Worm (Caenorhabditis elegans) whole organism, mixed stage, embryonic: ENCODE results near the gene C02B10.3.
A peak's percentile ranks its signal among the peaks of the same experiment; 100 is the strongest.

ENCODE experiments used
- M03D4.4 ChIP-seq: sonication (generic microtip); optimal IDR thresholded peaks from 2 replicates; lab custom pipeline; 2017; ENCODE audit warnings: mild to moderate bottlenecking, missing genetic modification characterization, missing compliant biosample characterization
- bed-3 ChIP-seq: fragments of 200-800 bp; sonication (Bioruptor generic); optimal IDR thresholded peaks from 3 replicates; lab custom pipeline; 2018; ENCODE audit warnings: mild to moderate bottlenecking, missing genetic modification characterization, moderate library complexity, missing compliant biosample characterization
- blmp-1 ChIP-seq: fragments of 150-350 bp; optimal IDR thresholded peaks from 2 replicates; lab custom pipeline; 2014; ENCODE audit warnings: missing biosample characterization, missing genetic modification characterization
- ceh-39 ChIP-seq: fragments of 150-350 bp; optimal IDR thresholded peaks from 2 replicates; lab custom pipeline; 2014; ENCODE audit warnings: missing biosample characterization, missing genetic modification characterization
- ceh-43 ChIP-seq: fragments of 200-800 bp; sonication (Bioruptor generic); optimal IDR thresholded peaks from 2 replicates; lab custom pipeline; 2018; ENCODE audit warnings: mild to moderate bottlenecking, missing genetic modification characterization, moderate library complexity, missing compliant biosample characterization
- ceh-83 ChIP-seq: fragments of 200-800 bp; sonication (Bioruptor generic); optimal IDR thresholded peaks from 2 replicates; lab custom pipeline; 2018; ENCODE audit warnings: mild to moderate bottlenecking, missing genetic modification characterization, missing compliant biosample characterization
- ces-1 ChIP-seq: fragments of 150-350 bp; optimal IDR thresholded peaks from 2 replicates; lab custom pipeline; 2014; ENCODE audit warnings: missing biosample characterization, missing genetic modification reagents, missing genetic modification characterization
- cnd-1 ChIP-seq: fragments of 200-800 bp; sonication (Bioruptor generic); optimal IDR thresholded peaks from 2 replicates; lab custom pipeline; 2018; ENCODE audit warnings: mild to moderate bottlenecking, missing genetic modification characterization, missing compliant biosample characterization
- drap-1 ChIP-seq: fragments of 200-800 bp; sonication (Bioruptor generic); optimal IDR thresholded peaks from 3 replicates; lab custom pipeline; 2018; ENCODE audit warnings: mild to moderate bottlenecking, missing genetic modification characterization, missing compliant biosample characterization
- elt-1 ChIP-seq: sonication (generic microtip); optimal IDR thresholded peaks from 2 replicates; lab custom pipeline; 2017; ENCODE audit warnings: missing genetic modification characterization, mild to moderate bottlenecking, missing compliant biosample characterization, antibody characterized with exemption, moderate library complexity, borderline replicate concordance; ENCODE audit not compliant: insufficient read depth
- elt-3 ChIP-seq: fragments of 150-350 bp; optimal IDR thresholded peaks from 2 replicates; lab custom pipeline; 2014; ENCODE audit warnings: missing biosample characterization, missing genetic modification characterization
- flh-1 ChIP-seq: fragments of 200-800 bp; sonication (Bioruptor generic); optimal IDR thresholded peaks from 2 replicates; lab custom pipeline; 2018; ENCODE audit warnings: mild to moderate bottlenecking, missing genetic modification characterization, moderate library complexity, missing compliant biosample characterization
- ham-2 ChIP-seq: fragments of 200-800 bp; sonication (Bioruptor generic); optimal IDR thresholded peaks from 2 replicates; lab custom pipeline; 2018; ENCODE audit warnings: mild to moderate bottlenecking, missing genetic modification characterization, missing compliant biosample characterization
- lin-13 ChIP-seq: fragments of 150-350 bp; optimal IDR thresholded peaks from 2 replicates; lab custom pipeline; 2014; ENCODE audit warnings: missing biosample characterization, missing genetic modification characterization
- lin-32 ChIP-seq: fragments of 200-800 bp; sonication (Bioruptor generic); optimal IDR thresholded peaks from 2 replicates; lab custom pipeline; 2018; ENCODE audit warnings: mild to moderate bottlenecking, missing genetic modification characterization, missing compliant biosample characterization
- lsy-2 ChIP-seq: fragments of 150-350 bp; optimal IDR thresholded peaks from 2 replicates; lab custom pipeline; 2014; ENCODE audit warnings: missing biosample characterization, missing genetic modification characterization
- mab-5 ChIP-seq: fragments of 150-350 bp; optimal IDR thresholded peaks from 2 replicates; lab custom pipeline; 2014; ENCODE audit warnings: missing biosample characterization, missing genetic modification characterization
- mls-2 ChIP-seq: sonication (generic microtip); optimal IDR thresholded peaks from 2 replicates; lab custom pipeline; 2016; ENCODE audit warnings: mild to moderate bottlenecking, missing genetic modification characterization, moderate library complexity, missing compliant biosample characterization
- nhr-12 ChIP-seq: fragments of 150-350 bp; optimal IDR thresholded peaks from 2 replicates; lab custom pipeline; 2014; ENCODE audit warnings: missing biosample characterization, missing genetic modification characterization
- nhr-2 ChIP-seq: fragments of 150-350 bp; optimal IDR thresholded peaks from 2 replicates; lab custom pipeline; 2014; ENCODE audit warnings: missing biosample characterization, missing genetic modification characterization
- nhr-237 ChIP-seq: fragments of 150-350 bp; optimal IDR thresholded peaks from 2 replicates; lab custom pipeline; 2014; ENCODE audit warnings: missing biosample characterization, missing genetic modification characterization
- nhr-28 ChIP-seq: fragments of 150-350 bp; optimal IDR thresholded peaks from 2 replicates; lab custom pipeline; 2014; ENCODE audit warnings: missing biosample characterization, missing genetic modification characterization
- nhr-76 ChIP-seq: sonication (generic microtip); optimal IDR thresholded peaks from 2 replicates; lab custom pipeline; 2017; ENCODE audit warnings: missing biosample characterization, missing genetic modification characterization
- pha-4 ChIP-seq: fragments of 150-350 bp; optimal IDR thresholded peaks from 2 replicates; lab custom pipeline; 2018; ENCODE audit warnings: missing biosample characterization, missing genetic modification reagents, missing genetic modification characterization
- sptf-1 ChIP-seq: sonication (generic microtip); optimal IDR thresholded peaks from 2 replicates; lab custom pipeline; 2017; ENCODE audit warnings: mild to moderate bottlenecking, missing genetic modification characterization, moderate library complexity, missing compliant biosample characterization
- tbx-8 ChIP-seq: fragments of 200-800 bp; sonication (Bioruptor generic); optimal IDR thresholded peaks from 2 replicates; lab custom pipeline; 2018; ENCODE audit warnings: mild to moderate bottlenecking, missing genetic modification characterization, moderate library complexity, missing compliant biosample characterization
- unc-39 ChIP-seq: fragments of 150-350 bp; optimal IDR thresholded peaks from 2 replicates; lab custom pipeline; 2014; ENCODE audit warnings: missing biosample characterization, missing genetic modification characterization
- unc-62 ChIP-seq: fragments of 150-350 bp; optimal IDR thresholded peaks from 2 replicates; lab custom pipeline; 2014; ENCODE audit warnings: missing biosample characterization, missing genetic modification reagents, missing genetic modification characterization
- zip-8 ChIP-seq: fragments of 150-350 bp; optimal IDR thresholded peaks from 2 replicates; lab custom pipeline; 2014; ENCODE audit warnings: missing biosample characterization, missing genetic modification characterization
- ztf-11 ChIP-seq: fragments of 150-350 bp; optimal IDR thresholded peaks from 2 replicates; lab custom pipeline; 2014; ENCODE audit warnings: missing biosample characterization, missing genetic modification characterization

C02B10.3 gene

DNA sequence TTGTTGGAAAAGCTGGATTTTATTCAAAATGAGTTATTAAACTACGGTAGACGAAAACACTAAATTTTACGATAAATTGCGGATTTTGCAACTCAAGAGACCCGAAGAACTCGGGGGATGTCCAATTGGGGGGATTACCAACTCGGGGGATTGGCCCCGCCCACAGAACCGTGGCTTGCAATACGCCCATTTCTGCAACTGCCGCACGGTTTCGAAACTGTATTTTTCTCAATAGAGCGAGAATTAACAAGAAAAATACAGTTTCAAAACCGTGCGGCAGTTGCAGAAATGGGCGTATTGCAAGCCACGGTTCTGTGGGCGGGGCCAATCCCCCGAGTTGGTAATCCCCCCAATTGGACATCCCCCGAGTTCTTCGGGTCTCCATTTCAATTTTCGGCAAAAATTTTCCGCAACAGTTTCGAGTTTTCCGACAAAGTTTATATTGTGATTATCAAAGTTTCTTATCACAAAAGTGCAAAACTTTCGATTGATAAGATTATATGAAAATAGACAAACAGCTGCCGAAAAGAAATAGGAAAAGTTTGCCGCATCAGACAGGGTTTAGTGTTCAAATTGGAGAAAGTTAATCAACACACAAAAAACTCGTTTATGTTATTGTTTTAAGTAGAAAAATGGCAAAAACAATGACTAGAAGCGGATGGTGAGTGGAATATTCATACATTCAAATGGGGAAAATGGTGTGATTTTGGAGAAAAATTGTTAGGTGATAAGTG, 13.1 kb downstream of the C02B10.3 start:
- TF ChIP-seq lsy-2 (tag; lab: Kevin White, UChicago) = peak; percentile 76
- TF ChIP-seq ces-1 (GFP tag; lab: Kevin White, UChicago) = peak; percentile 12

DNA sequence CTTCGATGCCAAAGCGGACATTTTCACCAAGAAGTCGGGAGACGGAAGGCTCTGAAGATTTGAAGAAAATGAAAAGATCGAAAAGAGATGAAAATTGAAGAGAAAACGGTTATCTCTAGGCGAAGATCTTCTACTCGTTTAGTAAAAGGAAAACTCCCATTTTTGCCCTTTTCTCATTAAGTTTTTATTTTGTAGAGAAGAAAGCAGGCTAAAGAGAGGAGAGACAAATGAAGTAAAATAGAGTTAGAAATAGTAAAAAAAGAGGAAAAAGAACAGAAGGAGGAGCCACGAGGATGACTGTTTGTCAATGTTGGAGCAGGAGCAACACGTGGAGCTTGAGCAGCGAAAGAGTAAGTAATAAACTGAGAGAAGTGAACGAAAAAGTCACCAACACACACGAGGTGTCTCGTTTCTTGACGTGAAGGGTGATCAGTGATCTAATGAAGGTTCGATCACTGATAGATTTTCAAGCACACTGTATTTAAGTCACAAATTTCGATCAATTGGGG, 14.2 kb downstream of the C02B10.3 start, which contains the start of gene ivd-1:
ivd-1 (minus strand) TSS at position 51 of the 509 bp plus-strand sequence.
- TF ChIP-seq drap-1 (GFP tag; lab: Kevin White, UChicago) = no peak
- no peak for TF ChIP-seq M03D4.4 (tag; lab: Kevin White, UChicago)
- TF ChIP-seq mls-2 = no peak
- TF ChIP-seq lsy-2 (tag; lab: Kevin White, UChicago) = no peak
- no peak for TF ChIP-seq nhr-28 (tag; lab: Kevin White, UChicago)
- no peak for TF ChIP-seq tbx-8 (GFP tag; lab: Kevin White, UChicago)
- no peak for TF ChIP-seq ham-2 (GFP tag; lab: Kevin White, UChicago)
- TF ChIP-seq lin-32 (GFP tag; lab: Kevin White, UChicago) = no peak
- no peak for TF ChIP-seq ztf-11 (tag; lab: Kevin White, UChicago)
- no peak for TF ChIP-seq unc-39
- TF ChIP-seq ceh-43 (GFP tag; lab: Kevin White, UChicago) = no peak
- no peak for TF ChIP-seq cnd-1 (tag; lab: Kevin White, UChicago)
- no peak for TF ChIP-seq ces-1 (GFP tag; lab: Kevin White, UChicago)
- TF ChIP-seq mab-5 (tag; lab: Kevin White, UChicago) = no peak
- TF ChIP-seq sptf-1 (tag; lab: Kevin White, UChicago) = no peak
- no peak for TF ChIP-seq elt-1 (tag; lab: Kevin White, UChicago)
- no peak for TF ChIP-seq blmp-1 (tag; lab: Kevin White, UChicago)
- TF ChIP-seq nhr-237 = no peak
- TF ChIP-seq lin-13 (tag; lab: Kevin White, UChicago) = no peak
- TF ChIP-seq, all 35 proteins: peak for 0

- no peak for TF ChIP-seq elt-1 (tag; lab: Kevin White, UChicago)
- TF ChIP-seq elt-3 (tag; lab: Kevin White, UChicago) = no peak
- TF ChIP-seq cnd-1 (tag; lab: Kevin White, UChicago) = no peak
- no peak for TF ChIP-seq bed-3 (GFP tag; lab: Kevin White, UChicago)
- TF ChIP-seq nhr-12 (tag; lab: Kevin White, UChicago) = no peak
- TF ChIP-seq ceh-83 (GFP tag; lab: Kevin White, UChicago) = no peak
- no peak for TF ChIP-seq ztf-11 (tag; lab: Kevin White, UChicago)
- TF ChIP-seq ceh-39 = no peak
- TF ChIP-seq mab-5 (tag; lab: Kevin White, UChicago) = no peak
- TF ChIP-seq blmp-1 (tag; lab: Kevin White, UChicago) = no peak
- TF ChIP-seq nhr-76 (tag; lab: Kevin White, UChicago) = no peak
- TF ChIP-seq, all 35 proteins: peak for 0
Measured at ce11 chrIV:5086961-5087326, 16.1 kb downstream of the C02B10.3 start.

DNA sequence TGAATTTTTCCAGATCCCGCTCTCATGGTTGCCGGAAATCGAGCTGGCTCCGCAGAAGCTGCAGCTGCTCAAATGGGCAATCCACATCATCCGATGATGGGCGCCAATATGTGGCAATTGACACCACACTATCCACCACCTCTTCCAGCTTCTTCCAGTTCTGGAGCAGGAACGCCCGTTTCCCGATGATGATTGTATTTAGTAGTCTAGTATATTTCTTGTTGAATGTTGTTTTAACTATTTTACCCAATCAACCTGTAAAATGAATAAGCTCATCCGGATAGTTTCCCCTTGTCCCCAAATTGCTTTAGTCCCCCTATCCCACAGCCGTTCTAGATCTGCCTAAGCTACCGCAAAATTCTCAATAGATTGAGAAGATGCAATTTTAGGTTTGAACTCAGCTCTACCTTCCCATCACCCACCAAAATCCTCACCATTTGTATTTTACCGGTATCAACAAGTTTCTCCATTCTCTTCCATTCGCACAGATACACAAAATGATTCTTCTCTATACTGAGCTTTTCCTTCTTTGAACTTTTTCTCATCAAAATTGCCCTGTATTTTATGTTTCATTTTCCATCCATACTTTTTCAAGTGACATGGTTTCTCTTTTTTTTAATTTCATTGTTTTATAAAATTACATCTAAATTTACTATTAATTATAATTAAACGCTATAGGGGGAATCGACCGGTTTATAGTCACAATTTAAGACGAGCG, 16.7 kb downstream of the C02B10.3 start:
- TF ChIP-seq zip-8 (tag; lab: Kevin White, UChicago) = no peak
- no peak for TF ChIP-seq ztf-11 (tag; lab: Kevin White, UChicago)
- no peak for TF ChIP-seq ceh-43 (GFP tag; lab: Kevin White, UChicago)
- no peak for TF ChIP-seq elt-3 (tag; lab: Kevin White, UChicago)
- no peak for TF ChIP-seq flh-1 (GFP tag; lab: Kevin White, UChicago)
- no peak for TF ChIP-seq ceh-83 (GFP tag; lab: Kevin White, UChicago)
- no peak for TF ChIP-seq unc-39
- no peak for TF ChIP-seq drap-1 (GFP tag; lab: Kevin White, UChicago)
- no peak for TF ChIP-seq cnd-1 (tag; lab: Kevin White, UChicago)
- no peak for TF ChIP-seq sptf-1 (tag; lab: Kevin White, UChicago)
- no peak for TF ChIP-seq tbx-8 (GFP tag; lab: Kevin White, UChicago)
- TF ChIP-seq ceh-39 = no peak
- TF ChIP-seq bed-3 (GFP tag; lab: Kevin White, UChicago) = no peak
- no peak for TF ChIP-seq ham-2 (GFP tag; lab: Kevin White, UChicago)
- no peak for TF ChIP-seq M03D4.4 (tag; lab: Kevin White, UChicago)
- no peak for TF ChIP-seq mab-5 (tag; lab: Kevin White, UChicago)
- TF ChIP-seq unc-62 (GFP tag; lab: Kevin White, UChicago) = no peak
- no peak for TF ChIP-seq nhr-2
- no peak for TF ChIP-seq lin-13 (tag; lab: Kevin White, UChicago)
- TF ChIP-seq pha-4 (tag; lab: Kevin White, UChicago) = no peak
